Fruit fly (Drosophila melanogaster) whole organism, embryonic: ENCODE measurements around the gene CG13670.

Source experiments
- B-H2 ChIP-seq: fragments of 200-800 bp; sonication (Bioruptor generic); optimal IDR thresholded peaks from 2 replicates; lab custom pipeline; 2018; ENCODE audit warnings: missing biosample characterization, mild to moderate bottlenecking, missing genetic modification characterization
- BEAF-32 ChIP-seq: fragments of 200-800 bp; sonication (Bioruptor generic); optimal IDR thresholded peaks from 3 replicates; lab custom pipeline; 2017; ENCODE audit warnings: missing biosample characterization, missing genetic modification characterization, mild to moderate bottlenecking, moderate library complexity, missing genetic modification reagents
- Bgb ChIP-seq: fragments of 200-800 bp; sonication (Bioruptor generic); IDR thresholded peaks from 2 replicates; pipeline ENCODE4 v1.3.6; 2022; ENCODE audit warnings: missing biosample characterization, missing genetic modification characterization; ENCODE audit not compliant: partially characterized antibody
- CG11456 ChIP-seq: fragments of 200-800 bp; sonication (Bioruptor generic); IDR thresholded peaks from 3 replicates; pipeline ENCODE4 v1.3.6; 2022; ENCODE audit warnings: missing biosample characterization, missing genetic modification characterization
- CG12155 ChIP-seq: fragments of 200-800 bp; sonication (Bioruptor generic); optimal IDR thresholded peaks from 3 replicates; lab custom pipeline; 2016; ENCODE audit warnings: missing biosample characterization, missing genetic modification characterization
- CG13296 ChIP-seq: fragments of 200-800 bp; sonication (Bioruptor generic); optimal IDR thresholded peaks from 3 replicates; lab custom pipeline; 2018; ENCODE audit warnings: missing biosample characterization, mild to moderate bottlenecking, missing genetic modification characterization
- CG14667 ChIP-seq: fragments of 200-800 bp; sonication (Bioruptor generic); IDR thresholded peaks from 2 replicates; pipeline ENCODE4 v1.3.6; 2022; ENCODE audit warnings: missing biosample characterization, missing genetic modification characterization
- CG15514 ChIP-seq: fragments of 200-800 bp; sonication (Bioruptor generic); optimal IDR thresholded peaks from 3 replicates; lab custom pipeline; 2017; ENCODE audit warnings: missing biosample characterization, missing genetic modification characterization, mild to moderate bottlenecking, moderate library complexity, missing genetic modification reagents
- CG1603 ChIP-seq: fragments of 200-800 bp; sonication (Bioruptor generic); optimal IDR thresholded peaks from 2 replicates; lab custom pipeline; 2019; ENCODE audit warnings: missing biosample characterization, mild to moderate bottlenecking, missing genetic modification characterization, moderate library complexity
- CG18764 ChIP-seq: fragments of 200-800 bp; sonication (Bioruptor generic); optimal IDR thresholded peaks from 3 replicates; lab custom pipeline; 2016; ENCODE audit warnings: missing biosample characterization, missing genetic modification characterization
- CG2116 ChIP-seq: fragments of 200-800 bp; sonication (Bioruptor generic); optimal IDR thresholded peaks from 3 replicates; lab custom pipeline; 2018; ENCODE audit warnings: missing biosample characterization, mild to moderate bottlenecking, missing genetic modification characterization
- CG6254 ChIP-seq: fragments of 200-800 bp; sonication (Bioruptor generic); optimal IDR thresholded peaks from 3 replicates; lab custom pipeline; 2017; ENCODE audit warnings: mild to moderate bottlenecking, missing biosample characterization, missing genetic modification reagents, missing genetic modification characterization
- CG6813 ChIP-seq: fragments of 200-800 bp; sonication (Bioruptor generic); optimal IDR thresholded peaks from 2 replicates; lab custom pipeline; 2017; ENCODE audit warnings: missing biosample characterization, missing genetic modification characterization, mild to moderate bottlenecking, moderate library complexity, missing genetic modification reagents
- CG8290 ChIP-seq, 3 experiments: fragments of 200-800 bp; sonication (Bioruptor generic); optimal IDR thresholded peaks; 2 replicates each; lab custom pipeline; 2016 to 2019; ENCODE audit warnings: missing biosample characterization in 3 of 3, missing genetic modification characterization in 3 of 3, mild to moderate bottlenecking in 2 of 3, moderate library complexity in 1 of 3
- CoRest ChIP-seq: fragments of 200-800 bp; sonication (Bioruptor generic); optimal IDR thresholded peaks from 3 replicates; lab custom pipeline; 2018; ENCODE audit warnings: missing biosample characterization, mild to moderate bottlenecking, missing genetic modification characterization, moderate library complexity
- Drgx ChIP-seq: fragments of 200-800 bp; sonication (Bioruptor generic); IDR thresholded peaks from 2 replicates; pipeline ENCODE4 v1.3.6; 2022; ENCODE audit warnings: missing biosample characterization, missing genetic modification characterization
- Ets65A ChIP-seq: fragments of 200-800 bp; sonication (Bioruptor generic); peaks from one replicate; lab custom pipeline; 2016; ENCODE audit warnings: missing biosample characterization, missing genetic modification characterization
- MESR4 ChIP-seq: fragments of 200-800 bp; sonication (Bioruptor generic); optimal IDR thresholded peaks from 2 replicates; lab custom pipeline; 2018; ENCODE audit warnings: missing biosample characterization, mild to moderate bottlenecking, missing genetic modification characterization, moderate library complexity
- MTF-1 ChIP-seq: fragments of 200-800 bp; sonication (Bioruptor generic); optimal IDR thresholded peaks from 2 replicates; lab custom pipeline; 2018; ENCODE audit warnings: missing biosample characterization, mild to moderate bottlenecking, missing genetic modification characterization, borderline replicate concordance
- Myb ChIP-seq: fragments of 200-800 bp; sonication (Bioruptor generic); optimal IDR thresholded peaks from 2 replicates; lab custom pipeline; 2016; ENCODE audit warnings: missing biosample characterization, missing genetic modification characterization
- NFAT ChIP-seq: fragments of 200-800 bp; sonication (Bioruptor generic); IDR thresholded peaks from 2 replicates; pipeline ENCODE4 v1.3.6; 2022; ENCODE audit warnings: missing biosample characterization, missing genetic modification characterization
- Oli ChIP-seq: fragments of 200-800 bp; sonication (Bioruptor generic); optimal IDR thresholded peaks from 2 replicates; lab custom pipeline; 2018; ENCODE audit warnings: missing biosample characterization, mild to moderate bottlenecking, missing genetic modification characterization, moderate library complexity
- PHDP ChIP-seq: fragments of 200-800 bp; sonication (Bioruptor generic); optimal IDR thresholded peaks from 3 replicates; lab custom pipeline; 2018; ENCODE audit warnings: missing biosample characterization, mild to moderate bottlenecking, missing genetic modification characterization, moderate library complexity
- Sox102F ChIP-seq: fragments of 200-800 bp; sonication (Bioruptor generic); optimal IDR thresholded peaks from 2 replicates; lab custom pipeline; 2018; ENCODE audit warnings: missing biosample characterization, mild to moderate bottlenecking, missing genetic modification characterization, moderate library complexity
- Sry-δ ChIP-seq: fragments of 200-800 bp; sonication (Bioruptor generic); optimal IDR thresholded peaks from 2 replicates; lab custom pipeline; 2016; ENCODE audit warnings: missing biosample characterization, missing genetic modification characterization
- Vsx1 ChIP-seq: fragments of 200-800 bp; sonication (Bioruptor generic); optimal IDR thresholded peaks from 2 replicates; lab custom pipeline; 2017; ENCODE audit warnings: missing biosample characterization, mild to moderate bottlenecking, missing genetic modification characterization, missing genetic modification reagents
- Xrp1 ChIP-seq: fragments of 200-800 bp; sonication (Bioruptor generic); IDR thresholded peaks from 2 replicates; pipeline ENCODE4 v1.3.6; 2022; ENCODE audit warnings: missing biosample characterization, missing genetic modification characterization
- YL-1 ChIP-seq: fragments of 200-800 bp; sonication (Bioruptor generic); optimal IDR thresholded peaks from 3 replicates; lab custom pipeline; 2017; ENCODE audit warnings: missing biosample characterization, mild to moderate bottlenecking, missing genetic modification characterization
- caup ChIP-seq: fragments of 200-800 bp; sonication (Bioruptor generic); optimal IDR thresholded peaks from 3 replicates; lab custom pipeline; 2017; ENCODE audit warnings: missing biosample characterization, mild to moderate bottlenecking, missing genetic modification characterization, moderate library complexity; ENCODE audit not compliant: severe bottlenecking
- da ChIP-seq: fragments of 200-800 bp; sonication (Bioruptor generic); optimal IDR thresholded peaks from 2 replicates; lab custom pipeline; 2016; ENCODE audit warnings: missing biosample characterization, missing genetic modification characterization
- danr ChIP-seq: fragments of 200-800 bp; sonication (Bioruptor generic); IDR thresholded peaks from 2 replicates; pipeline ENCODE4 v1.3.6; 2022; ENCODE audit warnings: missing biosample characterization, missing genetic modification characterization
- dysf ChIP-seq: fragments of 200-800 bp; sonication (Bioruptor generic); IDR thresholded peaks from 3 replicates; pipeline ENCODE4 v1.3.6; 2022; ENCODE audit warnings: missing biosample characterization, missing genetic modification characterization
- fru ChIP-seq: fragments of >200 bp; optimal IDR thresholded peaks from 2 replicates; lab custom pipeline; 2017
- gem ChIP-seq: fragments of 200-800 bp; sonication (Bioruptor generic); optimal IDR thresholded peaks from 2 replicates; lab custom pipeline; 2019; ENCODE audit warnings: missing biosample characterization, mild to moderate bottlenecking, missing genetic modification characterization, moderate library complexity
- grau ChIP-seq: fragments of 200-800 bp; optimal IDR thresholded peaks from 3 replicates; lab custom pipeline; 2019; ENCODE audit warnings: missing biosample characterization, mild to moderate bottlenecking, missing genetic modification characterization, moderate library complexity
- jing ChIP-seq: fragments of 200-800 bp; sonication (Bioruptor generic); optimal IDR thresholded peaks from 2 replicates; lab custom pipeline; 2018; ENCODE audit warnings: missing biosample characterization, mild to moderate bottlenecking, missing genetic modification characterization
- nmo ChIP-seq: fragments of 200-800 bp; sonication (Bioruptor generic); optimal IDR thresholded peaks from 2 replicates; lab custom pipeline; 2018; ENCODE audit warnings: missing biosample characterization, mild to moderate bottlenecking, missing genetic modification characterization, moderate library complexity
- phol ChIP-seq: fragments of 200-800 bp; sonication (Bioruptor generic); optimal IDR thresholded peaks from 3 replicates; lab custom pipeline; 2018; ENCODE audit warnings: missing biosample characterization, mild to moderate bottlenecking, missing genetic modification characterization, moderate library complexity
- pros ChIP-seq: fragments of 200-800 bp; sonication (Bioruptor generic); optimal IDR thresholded peaks from 3 replicates; lab custom pipeline; 2019; ENCODE audit warnings: missing biosample characterization, mild to moderate bottlenecking, missing genetic modification characterization, moderate library complexity
- sna ChIP-seq: fragments of 200-800 bp; sonication (Bioruptor generic); IDR thresholded peaks from 2 replicates; pipeline ENCODE4 v1.3.6; 2022; ENCODE audit warnings: missing biosample characterization, missing genetic modification characterization; ENCODE audit not compliant: partially characterized antibody
- stwl ChIP-seq: fragments of 200-800 bp; sonication (Bioruptor generic); optimal IDR thresholded peaks from 3 replicates; lab custom pipeline; 2018; ENCODE audit warnings: missing biosample characterization, mild to moderate bottlenecking, missing genetic modification characterization, moderate library complexity
- sug ChIP-seq: fragments of 200-800 bp; optimal IDR thresholded peaks from 2 replicates; lab custom pipeline; 2019; ENCODE audit warnings: missing biosample characterization, mild to moderate bottlenecking, missing genetic modification characterization, moderate library complexity
- unc-4 ChIP-seq: fragments of 200-800 bp; sonication (Bioruptor generic); IDR thresholded peaks from 2 replicates; pipeline ENCODE4 v1.3.6; 2022; ENCODE audit warnings: missing biosample characterization, missing genetic modification characterization; ENCODE audit not compliant: partially characterized antibody
- vfl ChIP-seq: fragments of 200-800 bp; sonication (Bioruptor generic); optimal IDR thresholded peaks from 2 replicates; lab custom pipeline; 2016; ENCODE audit warnings: missing biosample characterization, missing genetic modification characterization

Gene CG13670

DNA sequence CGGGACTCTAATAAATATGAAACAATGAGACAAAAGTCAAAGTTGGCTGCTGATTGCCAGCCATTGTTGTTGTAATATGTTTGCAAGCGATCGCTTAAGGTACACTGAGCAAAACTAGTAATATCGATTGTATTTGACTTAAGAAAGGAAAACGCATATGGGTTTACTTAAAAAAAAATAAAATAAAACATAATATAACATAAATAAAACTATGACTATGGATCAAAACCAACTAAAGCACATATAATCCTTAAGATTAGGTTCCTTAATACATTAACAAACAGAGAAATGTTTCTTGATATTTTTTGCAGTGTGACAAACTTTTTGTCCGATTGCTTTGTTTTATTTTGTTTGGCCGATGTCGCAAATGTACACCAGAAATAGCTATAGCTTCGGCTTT, 13.0 kb downstream of the CG13670 start:
- TF ChIP-seq CG18764 (GFP tag; lab: Kevin White, UChicago), result no peak
- TF ChIP-seq Xrp1 (GFP tag; lab: Robert Waterston, UW), result no peak
- TF ChIP-seq Drgx (GFP tag; lab: Robert Waterston, UW), result peak; percentile 29; the same call in 1 of the 2 replicates
- TF ChIP-seq YL-1, result no peak
- TF ChIP-seq jing (GFP tag; lab: Kevin White, UChicago), result no peak

- TF ChIP-seq danr (GFP tag; lab: Robert Waterston, UW), result no peak
- no peak for TF ChIP-seq Oli (tag; lab: Kevin White, UChicago)
- TF ChIP-seq Sox102F, result peak; percentile 16
- peak; percentile 13 for TF ChIP-seq CG1603
- TF ChIP-seq, all 482 proteins: peak for 2
Observed at dm6 chr3L:8334338-8334737, 13.8 kb downstream of the CG13670 start.

dm6 chr3L:8336372-8336771, 15.8 kb downstream of the CG13670 start, which contains the start of gene Cpr66Cb:
TSS of gene Cpr66Cb (plus strand) at chr3L:8336672.
- TF ChIP-seq Ets65A (GFP tag; lab: Kevin White, UChicago), result peak; percentile 62
- no peak for TF ChIP-seq vfl (GFP tag; lab: Kevin White, UChicago)

DNA sequence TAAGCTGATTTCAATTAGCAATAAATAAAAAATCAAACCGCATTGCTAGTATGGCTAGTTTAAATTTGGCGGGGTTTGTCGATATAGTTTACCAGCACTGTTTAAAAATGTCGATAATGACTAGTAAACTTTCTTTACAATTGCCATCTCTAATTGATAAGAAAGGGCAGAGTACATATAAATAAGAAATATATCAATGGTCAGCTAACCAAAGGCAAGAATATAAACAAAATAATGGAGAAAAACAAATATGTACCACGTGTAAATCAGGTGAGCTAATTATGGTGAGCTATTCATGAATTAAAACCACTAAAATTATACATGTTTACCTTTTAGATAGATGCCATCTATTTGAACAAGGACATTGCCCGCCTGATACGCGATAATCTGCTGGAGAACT, 18.4 kb downstream of the CG13670 start, which contains the start of gene Pex2:
Gene Pex2 (plus strand): TSS at position 131 of the 400 bp plus-strand sequence.
- TF ChIP-seq Vsx1 (GFP tag; lab: Kevin White, UChicago) (peak; percentile 2), PHDP (tag; lab: Kevin White, UChicago) (peak; percentile 24), sna (GFP tag; lab: Robert Waterston, UW) (peak; percentile 34; the same call in 1 of the 2 replicates), caup (GFP tag; lab: Kevin White, UChicago) (peak; percentile 9), phol (tag; lab: Kevin White, UChicago) (peak; percentile 91), Bgb (GFP tag; lab: Robert Waterston, UW) (peak; percentile 28; the same call in 1 of the 2 replicates), MESR4 (GFP tag; lab: Kevin White, UChicago) (peak; percentile 28), grau (no peak), nmo (GFP tag; lab: Kevin White, UChicago) (no peak), stwl (peak; percentile 95), fru (lab: Kevin White, UChicago) (no peak), dysf (GFP tag; lab: Robert Waterston, UW) (no peak), BEAF-32 (GFP tag; lab: Kevin White, UChicago) (peak; percentile 50), CG14667 (no peak), da (no peak), pros (GFP tag; lab: Kevin White, UChicago) (no peak), CG13296 (peak; percentile 42), CG2116 (GFP tag; lab: Kevin White, UChicago) (peak; percentile 73), MTF-1 (GFP tag; lab: Kevin White, UChicago) (no peak), CG8290 (GFP tag; optimal IDR thresholded peaks at IDR 0.05; lab: Kevin White, UChicago) (peak; percentile 2), CG8290 (tag; optimal IDR thresholded peaks at IDR 0.05; lab: Kevin White, UChicago) (no peak), CG15514 (GFP tag; lab: Kevin White, UChicago) (peak; percentile 38), B-H2 (GFP tag; lab: Kevin White, UChicago) (peak; percentile 71), CG6254 (no peak), Myb (GFP tag; lab: Kevin White, UChicago) (peak; percentile 27), CG12155 (GFP tag; lab: Kevin White, UChicago) (peak; percentile 48), NFAT (GFP tag; lab: Robert Waterston, UW) (no peak), unc-4 (0 out of 2 replicates have a peak, but pooled peaks have one; percentile 25), CG11456 (GFP tag; lab: Robert Waterston, UW) (no peak), CoRest (peak; percentile 20), CG6813 (GFP tag; lab: Kevin White, UChicago) (no peak), sug (tag; lab: Kevin White, UChicago) (peak; percentile 28), Sry-δ (GFP tag; lab: Kevin White, UChicago) (peak; percentile 84), gem (tag; lab: Kevin White, UChicago) (peak; percentile 1)
